Fruit fly (Drosophila melanogaster): ENCODE results near the gene CG9393.

The CG9393 gene

DNA sequence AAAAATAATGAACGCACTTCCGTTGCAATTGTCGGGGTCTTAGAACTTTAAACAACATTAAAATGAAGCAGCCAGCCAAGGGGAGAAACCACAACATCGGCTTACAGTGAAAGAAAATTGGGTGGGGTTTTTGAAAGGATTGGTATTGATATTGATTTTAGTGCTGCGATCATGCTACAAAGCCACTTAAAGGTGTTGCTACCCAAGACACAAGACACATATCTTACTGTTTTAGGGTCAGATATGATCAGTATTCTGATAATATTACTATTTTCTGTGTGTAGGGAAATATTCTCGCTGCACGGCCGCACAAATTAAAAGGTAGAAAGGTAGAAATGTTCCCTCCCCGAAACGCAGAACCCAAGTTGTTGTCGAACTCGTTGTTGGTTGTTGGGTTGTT is 41.6 kb upstream of the CG9393 start:
- TF ChIP-seq Clk (GFP tag; optimal IDR thresholded peaks at IDR 0.05) (no peak), cnc (optimal IDR thresholded peaks at IDR 0.05) (no peak), toe (GFP tag; optimal IDR thresholded peaks at IDR 0.05) (no peak), ovo (GFP tag; optimal IDR thresholded peaks at IDR 0.05) (no peak), CG7101 (tag; optimal IDR thresholded peaks at IDR 0.05) (no peak), Mnt (GFP tag; optimal IDR thresholded peaks at IDR 0.05) (no peak), CG1620 (GFP tag; optimal IDR thresholded peaks at IDR 0.05) (no peak), tj (GFP tag; optimal IDR thresholded peaks at IDR 0.05) (no peak), CG12768 (GFP tag; optimal IDR thresholded peaks at IDR 0.05) (no peak), CG7045 (GFP tag; optimal IDR thresholded peaks at IDR 0.05) (no peak), CG5204 (GFP tag; optimal IDR thresholded peaks at IDR 0.05) (no peak), bab1 (GFP tag; optimal IDR thresholded peaks at IDR 0.05) (no peak), CG11617 (GFP tag; optimal IDR thresholded peaks at IDR 0.05) (no peak)

- TF ChIP-seq ovo (GFP tag; optimal IDR thresholded peaks at IDR 0.05) = no peak
- TF ChIP-seq Hr96 (GFP tag; optimal IDR thresholded peaks at IDR 0.05) = no peak
- no peak for TF ChIP-seq Crg-1 (GFP tag; optimal IDR thresholded peaks at IDR 0.05)
- no peak for TF ChIP-seq kay (GFP tag; ENCODE audit: borderline replicate concordance)
- no peak for TF ChIP-seq pad (GFP tag; optimal IDR thresholded peaks at IDR 0.05)
Measured at dm6 chr3R:9604445-9605020, 41.1 kb upstream of the CG9393 start.

DNA sequence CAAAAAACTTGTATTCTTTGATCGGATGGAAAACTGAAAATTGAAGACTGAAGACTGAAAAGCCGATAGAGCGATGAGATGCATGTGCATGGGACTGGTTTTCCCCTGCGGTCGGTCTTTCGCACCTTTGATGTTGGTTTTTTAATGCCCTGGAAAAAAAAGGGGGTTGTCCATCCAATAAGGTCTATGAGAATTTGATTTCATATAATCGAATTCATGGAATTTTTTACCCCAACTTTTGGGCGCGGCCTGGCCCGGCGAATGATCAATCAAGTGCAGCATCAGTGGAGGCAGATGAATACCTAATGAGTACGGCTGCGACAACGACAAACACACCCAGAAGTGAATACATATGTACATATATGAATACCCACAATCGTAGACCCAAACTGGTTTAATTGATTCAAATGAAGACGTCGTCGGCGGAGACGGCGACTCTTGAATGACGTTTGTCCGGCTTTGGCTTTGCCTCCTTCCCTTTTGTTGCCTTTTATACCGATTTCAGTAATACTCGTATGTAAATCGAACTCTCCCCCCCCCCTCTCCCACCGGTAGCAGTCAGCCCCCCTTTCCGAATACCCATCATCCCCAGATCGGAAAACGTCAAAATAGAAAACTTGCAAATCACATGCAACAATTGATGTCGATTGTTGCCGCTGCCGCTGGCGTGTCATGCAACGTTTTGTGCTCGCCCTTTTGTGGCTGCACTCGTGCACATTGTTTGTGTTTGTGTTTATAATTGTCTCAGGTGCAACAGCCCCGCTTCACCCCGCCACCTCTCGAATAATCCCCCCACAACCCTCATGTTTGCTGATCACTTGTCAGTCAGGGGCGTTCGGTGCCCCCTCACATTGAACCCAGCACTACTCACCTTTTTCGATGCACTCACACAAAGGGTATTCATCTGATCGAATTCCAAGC is 39.8 kb upstream of the CG9393 start:
- TF ChIP-seq kay (GFP tag; ENCODE audit: borderline replicate concordance) (no peak), CG33017 (tag; optimal IDR thresholded peaks at IDR 0.05) (no peak), cnc (optimal IDR thresholded peaks at IDR 0.05) (no peak), Crg-1 (GFP tag; optimal IDR thresholded peaks at IDR 0.05) (no peak), tj (GFP tag; optimal IDR thresholded peaks at IDR 0.05) (no peak), Hr96 (GFP tag; optimal IDR thresholded peaks at IDR 0.05) (no peak), bab1 (GFP tag; optimal IDR thresholded peaks at IDR 0.05) (no peak), CG12768 (GFP tag; optimal IDR thresholded peaks at IDR 0.05) (no peak), CG7045 (GFP tag; optimal IDR thresholded peaks at IDR 0.05) (no peak), ovo (GFP tag; optimal IDR thresholded peaks at IDR 0.05) (no peak), Clk (GFP tag; optimal IDR thresholded peaks at IDR 0.05) (no peak), CG1620 (GFP tag; optimal IDR thresholded peaks at IDR 0.05) (no peak), CG11617 (GFP tag; optimal IDR thresholded peaks at IDR 0.05) (no peak), pad (GFP tag; optimal IDR thresholded peaks at IDR 0.05) (no peak), CG5204 (GFP tag; optimal IDR thresholded peaks at IDR 0.05) (no peak), toe (GFP tag; optimal IDR thresholded peaks at IDR 0.05) (no peak)

DNA sequence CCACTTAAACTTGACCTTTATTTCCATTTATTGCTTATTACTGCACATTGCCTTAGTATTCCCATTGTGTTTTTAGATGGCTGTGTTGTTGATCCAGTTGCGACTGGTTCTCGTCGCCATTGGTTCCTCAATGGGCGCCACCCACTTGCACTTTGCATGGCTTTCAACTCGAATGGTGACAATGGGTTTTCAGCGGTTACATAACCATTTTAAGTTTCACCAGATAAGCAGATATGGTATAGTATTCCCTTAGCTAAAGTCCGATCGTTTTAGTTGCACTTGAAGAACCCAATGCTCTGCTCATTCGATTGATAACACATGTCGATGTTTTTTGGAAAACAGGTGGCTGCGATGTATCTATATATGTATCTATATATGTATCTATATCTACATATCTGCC is 38.5 kb upstream of the CG9393 start:
- TF ChIP-seq kay (GFP tag; ENCODE audit: borderline replicate concordance) (peak; percentile 12), Crg-1 (GFP tag; optimal IDR thresholded peaks at IDR 0.05) (no peak), CG1620 (GFP tag; optimal IDR thresholded peaks at IDR 0.05) (no peak), CG14711 (tag; optimal IDR thresholded peaks at IDR 0.05) (no peak), bab1 (GFP tag; optimal IDR thresholded peaks at IDR 0.05) (no peak), toe (GFP tag; optimal IDR thresholded peaks at IDR 0.05) (no peak), CG11617 (GFP tag; optimal IDR thresholded peaks at IDR 0.05) (no peak), CG33017 (tag; optimal IDR thresholded peaks at IDR 0.05) (no peak), pad (GFP tag; optimal IDR thresholded peaks at IDR 0.05) (no peak), cic (GFP tag; optimal IDR thresholded peaks at IDR 0.05) (peak; percentile 36), CG5204 (GFP tag; optimal IDR thresholded peaks at IDR 0.05) (no peak), tj (GFP tag; optimal IDR thresholded peaks at IDR 0.05) (peak; percentile 33), CG7101 (tag; optimal IDR thresholded peaks at IDR 0.05) (no peak), cnc (optimal IDR thresholded peaks at IDR 0.05) (no peak), Clk (GFP tag; optimal IDR thresholded peaks at IDR 0.05) (no peak), Mnt (GFP tag; optimal IDR thresholded peaks at IDR 0.05) (no peak), CG7045 (GFP tag; optimal IDR thresholded peaks at IDR 0.05) (no peak), Hr96 (GFP tag; optimal IDR thresholded peaks at IDR 0.05) (no peak), ovo (GFP tag; optimal IDR thresholded peaks at IDR 0.05) (peak; percentile 15), CG12768 (GFP tag; optimal IDR thresholded peaks at IDR 0.05) (peak; percentile 10)

dm6 chr3R:9600558-9600959 is 37.1 kb upstream of the CG9393 start:
- TF ChIP-seq CG7101 (tag; optimal IDR thresholded peaks at IDR 0.05) = peak; percentile 77
- TF ChIP-seq CG7045 (GFP tag; optimal IDR thresholded peaks at IDR 0.05) = peak; percentile 90
- peak; percentile 90 for TF ChIP-seq cic (GFP tag; optimal IDR thresholded peaks at IDR 0.05)
- TF ChIP-seq ovo (GFP tag; optimal IDR thresholded peaks at IDR 0.05) = peak; percentile 54
- TF ChIP-seq Mnt (GFP tag; optimal IDR thresholded peaks at IDR 0.05) = peak; percentile 44
- TF ChIP-seq CG11617 (GFP tag; optimal IDR thresholded peaks at IDR 0.05) = peak; percentile 82
- TF ChIP-seq CG5204 (GFP tag; optimal IDR thresholded peaks at IDR 0.05) = no peak
- TF ChIP-seq bab1 (GFP tag; optimal IDR thresholded peaks at IDR 0.05) = peak; percentile 37
- peak; percentile 44 for TF ChIP-seq CG14711 (tag; optimal IDR thresholded peaks at IDR 0.05)
- peak; percentile 81 for TF ChIP-seq kay (GFP tag; ENCODE audit: borderline replicate concordance)
- peak; percentile 83 for TF ChIP-seq CG12768 (GFP tag; optimal IDR thresholded peaks at IDR 0.05)
- peak; percentile 58 for TF ChIP-seq Clk (GFP tag; optimal IDR thresholded peaks at IDR 0.05)
- no peak for TF ChIP-seq cnc (optimal IDR thresholded peaks at IDR 0.05)
- TF ChIP-seq CG33017 (tag; optimal IDR thresholded peaks at IDR 0.05) = peak; percentile 82
- peak; percentile 49 for TF ChIP-seq toe (GFP tag; optimal IDR thresholded peaks at IDR 0.05)
- peak; percentile 40 for TF ChIP-seq tj (GFP tag; optimal IDR thresholded peaks at IDR 0.05)
- no peak for TF ChIP-seq Hr96 (GFP tag; optimal IDR thresholded peaks at IDR 0.05)
- peak; percentile 6 for TF ChIP-seq CG1620 (GFP tag; optimal IDR thresholded peaks at IDR 0.05)
- TF ChIP-seq Crg-1 (GFP tag; optimal IDR thresholded peaks at IDR 0.05) = peak; percentile 60
- TF ChIP-seq pad (GFP tag; optimal IDR thresholded peaks at IDR 0.05) = peak; percentile 56
